Worm (Caenorhabditis elegans) whole organism, L3 larva: ENCODE data around the gene C13C4.8.
A peak's percentile ranks its signal among the peaks of the same experiment; 100 is the strongest.

Source experiments
- R02D3.7 ChIP-seq: fragments of 150-350 bp; optimal IDR thresholded peaks from 2 replicates; lab custom pipeline; 2014; ENCODE audit warnings: missing biosample characterization, missing genetic modification characterization
- ZK546.5 ChIP-seq: sonication (generic microtip); optimal IDR thresholded peaks from 2 replicates; lab custom pipeline; 2017; ENCODE audit warnings: missing biosample characterization, missing genetic modification characterization
- aly-2 ChIP-seq: fragments of 150-350 bp; optimal IDR thresholded peaks from 2 replicates; lab custom pipeline; 2014; ENCODE audit warnings: missing biosample characterization, missing genetic modification characterization
- elt-1 ChIP-seq: fragments of 150-350 bp; optimal IDR thresholded peaks from 2 replicates; lab custom pipeline; 2014; ENCODE audit warnings: missing biosample characterization, missing genetic modification characterization
- elt-3 ChIP-seq, 3 experiments: fragments of 150-350 bp in 1 of 3; sonication (generic microtip) in 2 of 3; optimal IDR thresholded peaks; 2 replicates in 2 of 3; 4 replicates in 1 of 3; lab custom pipeline; 2014 to 2017; ENCODE audit warnings: missing biosample characterization in 3 of 3, missing genetic modification characterization in 3 of 3
- fos-1 ChIP-seq: fragments of 150-350 bp; optimal IDR thresholded peaks from 2 replicates; lab custom pipeline; 2014; ENCODE audit warnings: missing biosample characterization, missing genetic modification characterization
- jun-1 ChIP-seq: fragments of 150-350 bp; optimal IDR thresholded peaks from 2 replicates; lab custom pipeline; 2014; ENCODE audit warnings: missing biosample characterization, missing genetic modification reagents, missing genetic modification characterization
- nhr-43 ChIP-seq: sonication (generic microtip); optimal IDR thresholded peaks from 2 replicates; lab custom pipeline; 2016; ENCODE audit warnings: mild to moderate bottlenecking, missing genetic modification characterization, missing compliant biosample characterization; ENCODE audit not compliant: poor library complexity, severe bottlenecking
- nhr-77 ChIP-seq: fragments of 150-350 bp; optimal IDR thresholded peaks from 2 replicates; lab custom pipeline; 2014; ENCODE audit warnings: missing biosample characterization, missing genetic modification characterization
- pqm-1 ChIP-seq: fragments of 150-350 bp; optimal IDR thresholded peaks from 2 replicates; lab custom pipeline; 2017; ENCODE audit warnings: missing biosample characterization, missing genetic modification characterization, inconsistent platforms
- snpc-4 ChIP-seq: fragments of 150-350 bp; optimal IDR thresholded peaks from 2 replicates; lab custom pipeline; 2014; ENCODE audit warnings: missing biosample characterization, missing genetic modification characterization
- tbx-2 ChIP-seq: sonication (generic microtip); optimal IDR thresholded peaks from 2 replicates; lab custom pipeline; 2016; ENCODE audit warnings: mild to moderate bottlenecking, missing genetic modification characterization, missing compliant biosample characterization
- unc-62 ChIP-seq: fragments of 150-350 bp; sonication (generic microtip); optimal IDR thresholded peaks from 4 replicates; lab custom pipeline; 2014; ENCODE audit warnings: missing biosample characterization, missing genetic modification reagents, missing genetic modification characterization

ce11 chrV:12094030-12094429 lies 23.8 kb upstream of the C13C4.8 start, which contains the start of gene nhr-208:
- TF ChIP-seq elt-3 (tag; optimal IDR thresholded peaks at IDR 0.05; lab: Kevin White, UChicago) (no peak), fos-1 (tag; lab: Kevin White, UChicago) (no peak), jun-1 (tag; lab: Kevin White, UChicago) (no peak), ZK546.5 (tag; lab: Kevin White, UChicago) (no peak), snpc-4 (tag; lab: Kevin White, UChicago) (no peak), aly-2 (tag; lab: Kevin White, UChicago) (no peak), elt-1 (no peak), unc-62 (GFP tag; lab: Kevin White, UChicago) (no peak), nhr-77 (tag; lab: Kevin White, UChicago) (no peak), nhr-43 (tag; lab: Kevin White, UChicago) (no peak), R02D3.7 (tag; lab: Kevin White, UChicago) (no peak), pqm-1 (tag; lab: Kevin White, UChicago) (peak; percentile 52), tbx-2 (no peak)
